Worm (Caenorhabditis elegans) whole organism, late embryonic: Measurements from ENCODE around the gene nipa-1.

Experiments
- ceh-14 ChIP-seq: sonication (generic microtip); optimal IDR thresholded peaks from 2 replicates; lab custom pipeline; 2016; ENCODE audit warnings: missing genotype, missing genetic modification characterization, missing compliant biosample characterization
- ceh-48 ChIP-seq: sonication (generic microtip); optimal IDR thresholded peaks from 2 replicates; lab custom pipeline; 2016; ENCODE audit warnings: missing genetic modification characterization, inconsistent platforms, missing compliant biosample characterization
- ceh-9 ChIP-seq: sonication (generic microtip); optimal IDR thresholded peaks from 2 replicates; lab custom pipeline; 2016; ENCODE audit warnings: mild to moderate bottlenecking, missing genetic modification characterization, inconsistent platforms, missing compliant biosample characterization
- che-1 ChIP-seq: sonication (generic microtip); optimal IDR thresholded peaks from 2 replicates; lab custom pipeline; 2016; ENCODE audit warnings: mild to moderate bottlenecking, missing genetic modification characterization, missing compliant biosample characterization
- elt-4 ChIP-seq: sonication (generic microtip); optimal IDR thresholded peaks from 2 replicates; lab custom pipeline; 2016; ENCODE audit warnings: missing genetic modification characterization, missing compliant biosample characterization
- eyg-1 ChIP-seq: sonication (generic microtip); optimal IDR thresholded peaks from 2 replicates; lab custom pipeline; 2016; ENCODE audit warnings: missing genotype, missing genetic modification characterization, missing compliant biosample characterization
- fax-1 ChIP-seq: sonication (generic microtip); optimal IDR thresholded peaks from 2 replicates; lab custom pipeline; 2016; ENCODE audit warnings: missing genotype, missing genetic modification characterization, missing compliant biosample characterization
- hlh-15 ChIP-seq: sonication (generic microtip); optimal IDR thresholded peaks from 2 replicates; lab custom pipeline; 2016; ENCODE audit warnings: missing genetic modification characterization, missing compliant biosample characterization
- nfya-1 ChIP-seq: sonication (generic microtip); optimal IDR thresholded peaks from 2 replicates; lab custom pipeline; 2017; ENCODE audit warnings: missing genetic modification characterization, mild to moderate bottlenecking, missing compliant biosample characterization, antibody characterized with exemption, moderate library complexity
- nhr-11 ChIP-seq: fragments of 150-350 bp; optimal IDR thresholded peaks from 2 replicates; lab custom pipeline; 2014; ENCODE audit warnings: missing biosample characterization, missing genetic modification characterization
- rnt-1 ChIP-seq: sonication (generic microtip); optimal IDR thresholded peaks from 2 replicates; lab custom pipeline; 2016; ENCODE audit warnings: missing genetic modification characterization, missing compliant biosample characterization
- unc-55 ChIP-seq: sonication (generic microtip); optimal IDR thresholded peaks from 2 replicates; lab custom pipeline; 2017; ENCODE audit warnings: missing biosample characterization, missing genetic modification reagents, missing genetic modification characterization

- no peak for TF ChIP-seq ceh-9 (tag; lab: Kevin White, UChicago)
- no peak for TF ChIP-seq che-1 (tag; lab: Kevin White, UChicago)
- TF ChIP-seq rnt-1 (tag; lab: Kevin White, UChicago) = no peak
- TF ChIP-seq unc-55 = no peak
- no peak for TF ChIP-seq hlh-15
- TF ChIP-seq eyg-1 = no peak
- no peak for TF ChIP-seq fax-1
- TF ChIP-seq nfya-1 = no peak
- TF ChIP-seq elt-4 (tag; lab: Kevin White, UChicago) = no peak
- no peak for TF ChIP-seq ceh-14 (tag; lab: Kevin White, UChicago)
- TF ChIP-seq nhr-11 (tag; lab: Kevin White, UChicago) = no peak
- TF ChIP-seq ceh-48 (tag; lab: Kevin White, UChicago) = no peak
These were observed 7.0 kb downstream of the nipa-1 start for ce11 chrIII:3119972-3120371.
